Worm (Caenorhabditis elegans): ENCODE data around the gene fbxa-13.

fbxa-13 gene

DNA sequence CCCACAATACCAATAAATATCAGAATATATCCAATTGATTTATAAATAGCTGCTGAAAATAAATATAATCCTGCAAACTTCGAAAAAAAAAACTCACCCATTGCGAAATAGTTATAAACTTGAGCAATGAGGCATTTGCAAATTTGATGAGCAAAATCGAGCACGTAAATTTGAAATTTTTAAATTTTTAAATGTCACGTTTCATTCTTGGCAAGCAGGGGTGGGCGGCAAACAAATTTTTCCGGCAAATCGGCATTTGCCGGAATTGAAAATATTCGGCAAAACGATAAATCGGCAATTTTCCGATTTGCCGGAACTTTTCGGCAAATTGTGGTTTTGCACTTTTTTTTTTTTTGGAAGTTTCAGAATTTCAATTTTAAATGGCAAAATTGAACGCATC, 15.8 kb downstream of the fbxa-13 start, which contains the start of gene Y22D7AR.14 (continued):
- TF ChIP-seq mxl-2 (GFP tag; conservative IDR thresholded peaks at IDR 0.05): no peak
- no peak for TF ChIP-seq F37D6.2 (tag; optimal IDR thresholded peaks at IDR 0.05)
- TF ChIP-seq ceh-20 (GFP tag; IDR thresholded peaks at IDR 0.05): no peak
- no peak for TF ChIP-seq gei-8 (GFP tag; optimal IDR thresholded peaks at IDR 0.05)

DNA sequence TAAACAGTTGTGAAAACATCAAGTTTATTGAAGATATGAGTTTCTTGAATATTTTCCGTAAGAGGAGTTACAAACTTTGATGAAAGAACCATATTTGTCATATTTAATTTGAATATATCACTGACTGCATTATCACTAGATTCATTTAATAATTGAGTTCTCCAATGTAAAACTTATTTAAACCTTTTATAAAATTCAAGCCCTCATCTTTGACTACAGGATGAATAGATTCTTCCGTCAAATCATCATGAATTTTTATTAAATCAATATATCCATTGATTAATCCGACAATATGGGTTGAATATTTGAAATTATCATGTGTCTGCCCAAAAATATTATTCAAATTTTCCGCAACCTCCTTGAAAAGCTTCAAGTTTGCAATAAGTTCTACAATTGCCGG, 17.7 kb downstream of the fbxa-13 start, which contains the start of gene Y22D7AR.7:
Y22D7AR.7 (minus strand) TSS at position 101 of the 400 bp plus-strand sequence.
- TF ChIP-seq Y105C5A.15 (GFP tag; IDR thresholded peaks at IDR 0.05): no peak
- TF ChIP-seq spr-3 (GFP tag; optimal IDR thresholded peaks at IDR 0.05): no peak
- no peak for TF ChIP-seq F37D6.2 (tag; optimal IDR thresholded peaks at IDR 0.05)
- no peak for TF ChIP-seq hlh-11 (tag; optimal IDR thresholded peaks at IDR 0.05)
- no peak for TF ChIP-seq tra-1 (GFP tag; IDR thresholded peaks at IDR 0.05)
- no peak for TF ChIP-seq saeg-2 (GFP tag; IDR thresholded peaks at IDR 0.05)
- TF ChIP-seq nhr-237 (tag; optimal IDR thresholded peaks at IDR 0.05): no peak
- TF ChIP-seq mdt-29 (GFP tag; IDR thresholded peaks at IDR 0.05): no peak

DNA sequence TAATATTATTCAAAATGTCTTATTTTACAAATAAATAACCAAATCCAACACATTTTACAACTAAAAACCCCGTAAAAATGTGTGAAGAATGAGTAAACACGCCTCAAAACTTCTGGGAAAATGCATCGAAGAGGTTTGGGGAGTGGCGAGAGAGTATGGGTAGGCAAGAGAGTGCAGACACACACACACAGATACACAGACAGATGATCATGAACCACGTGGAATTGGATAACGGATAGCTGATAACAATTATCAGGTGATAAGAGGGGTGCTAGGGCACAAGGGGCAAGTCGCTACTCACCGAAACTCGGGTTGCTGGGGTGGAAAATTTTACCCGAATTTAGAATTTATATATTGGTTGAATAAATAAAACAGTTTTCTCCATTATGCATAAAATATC, 23.4 kb downstream of the fbxa-13 start:
- TF ChIP-seq nhr-6 (tag; optimal IDR thresholded peaks at IDR 0.05) (no peak), sdz-12 (GFP tag; optimal IDR thresholded peaks at IDR 0.05) (no peak), madf-5 (GFP tag; IDR thresholded peaks at IDR 0.05) (no peak), lsy-2 (tag; optimal IDR thresholded peaks at IDR 0.05) (no peak), hmg-1.1 (GFP tag; IDR thresholded peaks at IDR 0.05) (no peak), attf-4 (tag; optimal IDR thresholded peaks at IDR 0.05) (no peak), nhr-11 (tag; optimal IDR thresholded peaks at IDR 0.05) (peak; percentile 64), nhr-77 (tag; optimal IDR thresholded peaks at IDR 0.05) (no peak), aha-1 (tag) (peak; percentile 5), nhr-102 (tag; optimal IDR thresholded peaks at IDR 0.05) (no peak), ceh-44 (GFP tag; IDR thresholded peaks at IDR 0.05) (no peak), spr-1 (tag; optimal IDR thresholded peaks at IDR 0.05) (no peak), daf-16 (GFP tag; optimal IDR thresholded peaks at IDR 0.05) (peak in 1 of 2 experiments; percentile 21), daf-16 (tag; optimal IDR thresholded peaks at IDR 0.05) (no peak), Y105C5A.15 (GFP tag; IDR thresholded peaks at IDR 0.05) (no peak), nhr-41 (GFP tag; IDR thresholded peaks at IDR 0.05) (no peak), nhr-48 (tag; optimal IDR thresholded peaks at IDR 0.05) (no peak), lin-15B (tag; optimal IDR thresholded peaks at IDR 0.05) (no peak), egl-43 (GFP tag; IDR thresholded peaks at IDR 0.05) (no peak), mxl-3 (GFP tag; optimal IDR thresholded peaks at IDR 0.05) (peak; percentile 95), zfp-2 (tag; optimal IDR thresholded peaks at IDR 0.05) (no peak), mes-2 (tag; optimal IDR thresholded peaks at IDR 0.05; ENCODE audit: poor library complexity, severe bottlenecking) (no peak), nhr-28 (tag; optimal IDR thresholded peaks at IDR 0.05) (peak; percentile 62), spr-3 (GFP tag; optimal IDR thresholded peaks at IDR 0.05) (no peak), daf-19 (GFP tag; conservative IDR thresholded peaks at IDR 0.05) (no peak), dmd-6 (GFP tag; IDR thresholded peaks at IDR 0.05) (peak; percentile 49; the same call in 1 of the 2 replicates), hlh-30 (tag; optimal IDR thresholded peaks at IDR 0.05; ENCODE audit: insufficient read depth) (peak; percentile 94), unc-39 (tag; optimal IDR thresholded peaks at IDR 0.05) (no peak), mdl-1 (tag; optimal IDR thresholded peaks at IDR 0.05) (peak; percentile 61 to 86), snpc-4 (tag; optimal IDR thresholded peaks at IDR 0.05) (no peak), dpl-1 (GFP tag; optimal IDR thresholded peaks at IDR 0.05) (no peak), dmd-9 (GFP tag; IDR thresholded peaks at IDR 0.05) (no peak), ces-1 (GFP tag; optimal IDR thresholded peaks at IDR 0.05) (no peak), arid-1 (GFP tag; conservative IDR thresholded peaks at IDR 0.05) (no peak), hlh-11 (tag; optimal IDR thresholded peaks at IDR 0.05) (peak; percentile 79), tag-97 (GFP tag; IDR thresholded peaks at IDR 0.05) (no peak), ztf-11 (tag; optimal IDR thresholded peaks at IDR 0.05) (no peak)

All from whole organism, L4 larva.